Fruit fly (Drosophila melanogaster) ovary, adult (tissue): Measurements from ENCODE around the gene me31B.

ENCODE experiments used
- CG17801 ChIP-seq: fragments of 200-800 bp; optimal IDR thresholded peaks from 2 replicates; lab custom pipeline; 2019; ENCODE audit warnings: missing biosample characterization, mild to moderate bottlenecking, missing genetic modification characterization, moderate library complexity; ENCODE audit not compliant: partially characterized antibody

me31B gene

DNA sequence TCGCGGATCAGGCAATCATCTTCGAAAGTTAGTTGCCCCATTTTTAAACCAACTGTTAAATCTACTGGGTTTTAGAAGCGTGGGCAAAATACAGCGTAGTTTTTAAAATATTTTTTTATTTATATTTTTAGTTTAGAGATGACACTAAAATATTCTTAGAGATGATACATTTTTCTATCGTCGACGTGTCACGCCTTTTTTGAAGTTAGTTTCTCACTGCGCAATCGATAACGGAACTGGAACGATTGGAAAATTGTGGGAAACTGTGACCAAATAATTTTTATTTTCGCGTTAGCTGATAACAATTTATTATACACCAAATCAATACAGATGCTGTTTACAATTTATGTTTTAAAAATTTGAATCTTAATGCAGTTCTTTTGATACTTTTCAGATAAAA lies 39.5 kb downstream of the me31B start, which contains the start of gene Utx:
TSS of gene Utx (minus strand) at position 154 of the 400 bp plus-strand sequence.
- TF ChIP-seq CG17801 (GFP tag; lab: Kevin White, UChicago), result peak; percentile 26

DNA sequence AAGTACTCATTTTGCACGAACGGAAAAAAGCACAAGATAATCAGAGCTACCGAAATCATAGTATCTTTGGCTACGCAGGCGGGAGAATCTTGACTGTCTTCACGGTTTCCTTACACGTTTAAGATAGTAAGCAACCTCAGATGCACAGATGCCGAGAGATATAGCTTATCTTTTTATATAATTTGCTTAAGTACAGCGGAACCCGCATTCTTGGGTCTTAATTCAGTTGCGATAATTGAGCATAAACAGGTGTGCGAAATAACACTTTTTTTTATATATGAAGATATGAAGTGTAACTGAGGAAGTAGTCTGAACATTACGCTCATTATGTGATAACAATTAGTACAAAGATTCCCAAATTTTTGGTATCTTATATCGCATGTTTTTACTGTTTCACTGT lies 41.6 kb downstream of the me31B start, which contains the start of gene CG34043:
TSS of gene CG34043 (minus strand) at position 101 of the 400 bp plus-strand sequence.
- no peak for TF ChIP-seq CG17801 (GFP tag; lab: Kevin White, UChicago)

DNA sequence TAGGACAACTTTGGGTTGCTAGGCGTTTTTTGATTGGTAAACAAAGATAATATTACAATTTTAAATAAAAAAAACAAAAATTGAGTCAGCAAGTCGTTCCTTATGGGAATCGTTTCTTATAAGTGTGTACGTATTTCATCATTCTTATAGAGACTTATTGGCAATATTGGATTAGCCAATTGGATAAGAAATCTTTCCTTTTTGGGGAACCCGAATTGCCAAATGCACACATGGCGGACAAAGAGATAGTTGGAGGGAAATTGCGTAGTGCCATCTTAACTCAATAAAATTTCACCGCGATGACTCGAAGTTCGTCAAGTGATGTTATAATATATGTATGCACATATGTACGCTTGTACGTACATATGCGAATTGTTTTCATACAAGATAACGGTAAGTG lies 52.1 kb downstream of the me31B start:
- TF ChIP-seq CG17801 (GFP tag; lab: Kevin White, UChicago), result no peak
